Fruit fly (Drosophila melanogaster): ENCODE data around the gene CG45080.

The CG45080 gene

dm6 chr3R:13309133-13309711 is 9.8 kb downstream of the CG45080 start (continued):
- TF ChIP-seq nerfin-2 (GFP tag; IDR thresholded peaks at IDR 0.05; ENCODE audit: partially characterized antibody) = no peak
- TF ChIP-seq aop (GFP tag; IDR thresholded peaks at IDR 0.05) = no peak
- TF ChIP-seq CG8089 (GFP tag; optimal IDR thresholded peaks at IDR 0.05) = no peak
- no peak for TF ChIP-seq CG8290 (GFP tag; optimal IDR thresholded peaks at IDR 0.05)
- no peak for TF ChIP-seq CG8290 (tag; optimal IDR thresholded peaks at IDR 0.05)
- no peak for TF ChIP-seq lov (optimal IDR thresholded peaks at IDR 0.05)
- no peak for TF ChIP-seq lov (GFP tag; IDR thresholded peaks at IDR 0.05)
- no peak for TF ChIP-seq D (optimal IDR thresholded peaks at IDR 0.05)
- no peak for TF ChIP-seq D (GFP tag; optimal IDR thresholded peaks at IDR 0.05)
- TF ChIP-seq onecut (GFP tag; IDR thresholded peaks at IDR 0.05) = no peak
- no peak for TF ChIP-seq CG14965 (GFP tag; optimal IDR thresholded peaks at IDR 0.05; ENCODE audit: borderline replicate concordance)
- no peak for TF ChIP-seq jumu (GFP tag; optimal IDR thresholded peaks at IDR 0.05)
- TF ChIP-seq ci (GFP tag; IDR thresholded peaks at IDR 0.05) = no peak
- TF ChIP-seq CG2678 (tag; optimal IDR thresholded peaks at IDR 0.05) = no peak
- no peak for TF ChIP-seq Abd-B (GFP tag; optimal IDR thresholded peaks at IDR 0.05)
- TF ChIP-seq az2 (GFP tag; optimal IDR thresholded peaks at IDR 0.05) = no peak
- TF ChIP-seq CG3065 (GFP tag; optimal IDR thresholded peaks at IDR 0.05) = no peak
- peak; percentile 29; the same call in 1 of the 3 replicates for TF ChIP-seq CG16813 (GFP tag; IDR thresholded peaks at IDR 0.05; ENCODE audit: partially characterized antibody)
- TF ChIP-seq Myb (GFP tag; optimal IDR thresholded peaks at IDR 0.05) = peak; percentile 82
- TF ChIP-seq cato (GFP tag; optimal IDR thresholded peaks at IDR 0.05; ENCODE audit: borderline replicate concordance) = no peak
- no peak for TF ChIP-seq CG12071 (GFP tag; optimal IDR thresholded peaks at IDR 0.05)
- no peak for TF ChIP-seq CG32767 (GFP tag; IDR thresholded peaks at IDR 0.05)
- TF ChIP-seq CG12219 (GFP tag; optimal IDR thresholded peaks at IDR 0.05) = no peak
- peak; percentile 6; the same call in 1 of the 2 replicates for TF ChIP-seq amos (GFP tag; IDR thresholded peaks at IDR 0.05; ENCODE audit: partially characterized antibody)
- no peak for TF ChIP-seq CG4424 (GFP tag; optimal IDR thresholded peaks at IDR 0.05)
- TF ChIP-seq CG13296 (GFP tag; optimal IDR thresholded peaks at IDR 0.05) = no peak
- TF ChIP-seq CG17612 (GFP tag; IDR thresholded peaks at IDR 0.05) = no peak
- TF ChIP-seq CG10654 (GFP tag; optimal IDR thresholded peaks at IDR 0.05) = no peak
- TF ChIP-seq Xrp1 (GFP tag; IDR thresholded peaks at IDR 0.05) = no peak
- no peak for TF ChIP-seq cwo (GFP tag; optimal IDR thresholded peaks at IDR 0.05)
- no peak for TF ChIP-seq CG11695 (GFP tag; IDR thresholded peaks at IDR 0.05)
- TF ChIP-seq CG12744 (GFP tag; optimal IDR thresholded peaks at IDR 0.05) = no peak
- no peak for TF ChIP-seq CrebB (tag; optimal IDR thresholded peaks at IDR 0.05)
- no peak for TF ChIP-seq dan (GFP tag; IDR thresholded peaks at IDR 0.05)
- TF ChIP-seq CG15269 (tag; optimal IDR thresholded peaks at IDR 0.05) = no peak
- TF ChIP-seq CG1233 (GFP tag; optimal IDR thresholded peaks at IDR 0.05) = no peak
- no peak for TF ChIP-seq CG15696 (tag; optimal IDR thresholded peaks at IDR 0.05)
- TF ChIP-seq bowl (GFP tag; IDR thresholded peaks at IDR 0.05) = no peak
- TF ChIP-seq gfzf (GFP tag; optimal IDR thresholded peaks at IDR 0.05) = peak; percentile 98
- TF ChIP-seq CG9797 (GFP tag; optimal IDR thresholded peaks at IDR 0.05) = peak; percentile 79
- no peak for TF ChIP-seq danr (GFP tag; IDR thresholded peaks at IDR 0.05)
- no peak for TF ChIP-seq br (optimal IDR thresholded peaks at IDR 0.05)
- TF ChIP-seq mam (GFP tag; optimal IDR thresholded peaks at IDR 0.05) = no peak
- no peak for TF ChIP-seq Stat92E (GFP tag; optimal IDR thresholded peaks at IDR 0.05)
- no peak for TF ChIP-seq CG8765 (GFP tag; IDR thresholded peaks at IDR 0.05)
- no peak for TF ChIP-seq so (GFP tag; IDR thresholded peaks at IDR 0.05)
- no peak for TF ChIP-seq salm (tag; optimal IDR thresholded peaks at IDR 0.05)
- TF ChIP-seq sr (GFP tag; IDR thresholded peaks at IDR 0.05) = no peak
- TF ChIP-seq CG12391 (tag; optimal IDR thresholded peaks at IDR 0.05) = no peak
- no peak for TF ChIP-seq kay (GFP tag; optimal IDR thresholded peaks at IDR 0.05)
- no peak for TF ChIP-seq emc (GFP tag; optimal IDR thresholded peaks at IDR 0.05)
- no peak for TF ChIP-seq CG34422 (GFP tag; IDR thresholded peaks at IDR 0.05)
